Fruit fly (Drosophila melanogaster) whole organism, larva: ENCODE measurements around the gene Hmx.

Experiments used
- noc ChIP-seq: fragments of 200-800 bp; sonication (Bioruptor generic); optimal IDR thresholded peaks from 3 replicates; lab custom pipeline; 2019; ENCODE audit warnings: missing biosample characterization, mild to moderate bottlenecking, missing genetic modification characterization, moderate library complexity

Gene Hmx

dm6 chr3R:17566619-17567489, 8.1 kb downstream of the Hmx start:
- TF ChIP-seq noc (tag; lab: Kevin White, UChicago), result no peak

- TF ChIP-seq noc (tag; lab: Kevin White, UChicago), result no peak
Measured at dm6 chr3R:17583658-17584460, 25.1 kb downstream of the Hmx start.

dm6 chr3R:17588805-17589204, 30.1 kb downstream of the Hmx start:
- no peak for TF ChIP-seq noc (tag; lab: Kevin White, UChicago)

dm6 chr3R:17591831-17592230, 33.1 kb downstream of the Hmx start:
- no peak for TF ChIP-seq noc (tag; lab: Kevin White, UChicago)

- TF ChIP-seq noc (tag; lab: Kevin White, UChicago), result no peak
Measured at dm6 chr3R:17593470-17593869, 34.7 kb downstream of the Hmx start.

dm6 chr3R:17594086-17594485, 35.4 kb downstream of the Hmx start, which contains the start of gene Sgs5bis:
Gene Sgs5bis (plus strand): TSS chr3R:17594386.
- TF ChIP-seq noc (tag; lab: Kevin White, UChicago), result no peak

- no peak for TF ChIP-seq noc (tag; lab: Kevin White, UChicago)
Measured at dm6 chr3R:17595084-17595483, 36.4 kb downstream of the Hmx start, which contains the start of gene Sgs5. Gene Sgs5 (plus strand): TSS chr3R:17595362.

- no peak for TF ChIP-seq noc (tag; lab: Kevin White, UChicago)
Measured at dm6 chr3R:17596236-17596635, 37.5 kb downstream of the Hmx start, which contains the start of gene CG7606. Gene CG7606 (plus strand): TSS chr3R:17596536.

DNA sequence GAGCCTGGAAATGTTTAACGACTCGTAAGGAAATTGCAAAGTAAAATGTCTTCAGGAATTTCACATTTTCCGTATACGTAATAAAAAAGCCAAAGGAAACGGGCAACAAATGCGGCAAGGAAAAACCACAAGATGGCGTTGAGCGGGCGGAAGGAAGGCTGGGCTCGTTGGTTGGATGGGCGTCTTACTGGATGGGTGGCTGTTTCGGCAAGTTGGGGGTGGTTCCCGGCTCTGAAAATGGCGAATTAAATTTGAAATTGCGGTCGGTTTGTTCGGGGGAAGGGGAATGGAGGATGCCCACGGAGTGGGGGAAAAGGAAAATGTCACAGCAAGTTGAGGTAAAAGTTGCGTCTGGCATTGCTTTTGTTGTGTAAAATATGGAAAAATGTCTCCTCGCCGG, 41.0 kb downstream of the Hmx start:
- TF ChIP-seq noc (tag; lab: Kevin White, UChicago), result no peak

dm6 chr3R:17601866-17602265, 43.1 kb downstream of the Hmx start:
- no peak for TF ChIP-seq noc (tag; lab: Kevin White, UChicago)

DNA sequence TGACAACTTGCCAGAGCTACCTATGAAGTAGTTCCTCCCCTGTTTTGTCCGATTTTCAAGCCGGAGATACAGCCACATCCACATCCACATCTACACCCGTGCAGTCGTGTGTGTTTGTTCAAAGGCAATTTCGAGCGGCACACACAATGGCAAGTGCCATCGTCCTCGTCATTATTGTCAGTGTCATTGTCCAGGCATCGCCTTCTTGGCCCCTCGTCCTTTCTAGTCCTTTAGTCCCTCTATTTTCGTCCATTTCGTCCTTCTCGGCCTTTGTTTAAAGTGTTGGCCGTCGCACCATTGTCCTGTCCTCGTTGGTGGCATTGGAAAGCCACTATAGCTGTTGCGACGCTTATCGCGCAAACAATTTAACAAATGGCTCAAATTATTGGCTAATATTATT, 44.2 kb downstream of the Hmx start:
- no peak for TF ChIP-seq noc (tag; lab: Kevin White, UChicago)

- no peak for TF ChIP-seq noc (tag; lab: Kevin White, UChicago)
Measured at dm6 chr3R:17603717-17604116, 45.0 kb downstream of the Hmx start.

dm6 chr3R:17604198-17604879, 45.6 kb downstream of the Hmx start:
- peak; percentile 34 for TF ChIP-seq noc (tag; lab: Kevin White, UChicago)

DNA sequence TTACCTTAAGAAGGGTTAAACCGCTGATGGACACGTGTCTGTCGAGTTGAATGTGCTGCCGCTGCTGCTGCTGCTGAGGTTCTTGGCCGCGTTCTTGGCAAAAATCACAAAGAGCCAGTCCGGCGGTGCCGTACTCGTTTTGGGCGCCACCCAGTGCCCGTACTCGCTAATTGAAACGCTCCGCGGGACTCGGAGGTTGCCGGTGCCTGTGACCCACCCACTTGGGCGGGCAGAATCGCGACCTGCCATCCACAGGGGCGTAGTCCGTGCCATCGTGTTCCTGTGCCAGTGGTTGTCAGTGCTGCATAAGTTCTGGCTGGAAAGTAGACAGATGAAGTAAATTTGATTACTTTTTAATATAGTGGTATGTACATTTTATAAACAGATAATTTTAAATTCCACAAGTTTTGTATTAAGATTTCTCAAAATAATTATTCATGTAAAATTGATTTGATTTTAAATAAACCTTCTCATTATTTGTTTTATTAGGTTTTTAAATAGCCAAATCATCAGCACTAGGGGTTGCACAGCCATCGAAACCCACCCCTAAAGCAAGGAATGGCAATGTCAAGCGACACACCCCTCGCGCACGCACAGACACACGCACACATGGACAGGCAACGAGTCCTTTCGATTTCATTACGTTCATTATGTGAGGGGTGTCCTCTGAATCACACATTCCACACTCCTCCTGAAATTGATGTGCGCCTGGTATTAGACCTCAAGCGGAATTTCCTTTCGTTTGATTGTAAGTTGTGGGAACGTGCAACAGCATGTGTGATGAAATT, 46.3 kb downstream of the Hmx start:
- no peak for TF ChIP-seq noc (tag; lab: Kevin White, UChicago)

- no peak for TF ChIP-seq noc (tag; lab: Kevin White, UChicago)
Measured at dm6 chr3R:17605872-17606271, 47.1 kb downstream of the Hmx start, which contains the start of gene sll. Gene sll (plus strand): TSS chr3R:17606106.
